Worm (Caenorhabditis elegans): Measurements from ENCODE around the gene F13D12.3.

Gene F13D12.3

ce11 chrII:11694432-11694831, 25.8 kb upstream of the F13D12.3 start (continued):
- TF ChIP-seq blmp-1 (tag; optimal IDR thresholded peaks at IDR 0.05; ENCODE audit: insufficient read depth) (no peak), sem-4 (tag; optimal IDR thresholded peaks at IDR 0.05) (no peak), C34F6.9 (tag; optimal IDR thresholded peaks at IDR 0.05) (peak; percentile 44)

DNA sequence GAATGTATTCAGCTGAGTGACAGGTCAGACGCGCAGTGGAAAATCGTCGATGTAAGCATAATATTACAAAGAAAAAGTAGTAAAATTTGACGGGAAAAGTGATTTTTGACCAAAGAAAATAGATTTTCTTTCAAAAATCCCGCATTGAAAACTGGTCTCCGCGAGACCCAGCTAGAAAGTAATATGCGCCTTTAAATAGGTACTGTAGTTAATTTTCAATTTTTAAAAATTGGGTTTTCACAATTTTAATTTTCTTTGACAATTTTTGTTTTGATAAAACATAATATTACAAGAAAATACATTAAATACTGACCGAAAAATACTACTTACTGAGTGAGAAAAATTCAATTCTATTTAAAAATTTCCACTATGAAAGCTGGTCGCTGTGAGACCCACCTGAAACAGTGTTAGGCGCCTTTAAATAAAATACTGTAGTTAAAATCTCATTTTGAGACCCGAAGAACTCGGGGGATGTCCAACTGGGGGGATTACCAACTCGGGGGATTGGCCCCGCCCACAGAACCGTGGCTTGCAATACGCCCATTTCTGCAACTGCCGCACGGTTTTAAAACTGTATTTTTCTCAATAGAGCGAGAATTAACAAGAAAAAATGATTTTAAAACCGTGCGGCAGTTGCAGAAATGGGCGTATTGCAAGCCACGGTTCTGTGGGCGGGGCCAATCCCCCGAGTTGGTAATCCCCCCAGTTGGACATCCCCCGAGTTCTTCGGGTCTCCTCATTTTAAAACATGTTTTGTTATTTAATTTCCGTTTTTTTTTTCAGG, 24.8 kb upstream of the F13D12.3 start, which contains the start of gene tars-1:
Gene tars-1 (minus strand): TSS at position 497 of the 784 bp plus-strand sequence.
- TF ChIP-seq sma-3 (GFP tag; optimal IDR thresholded peaks at IDR 0.05): peak; percentile 3

- TF ChIP-seq sma-9 (GFP tag; optimal IDR thresholded peaks at IDR 0.05) (no peak), sma-9 (tag; optimal IDR thresholded peaks at IDR 0.05) (no peak), nhr-25 (tag; optimal IDR thresholded peaks at IDR 0.05) (no peak), nhr-12 (tag; optimal IDR thresholded peaks at IDR 0.05) (no peak), lin-39 (tag; optimal IDR thresholded peaks at IDR 0.05) (no peak), nhr-23 (tag; optimal IDR thresholded peaks at IDR 0.05) (no peak)
Observed at ce11 chrII:11695945-11696270, 24.3 kb upstream of the F13D12.3 start, which contains the start of gene xpf-1. Gene xpf-1 (plus strand): TSS chrII:11696171.

- TF ChIP-seq nhr-10 (tag; optimal IDR thresholded peaks at IDR 0.05) (no peak), lin-13 (GFP tag; optimal IDR thresholded peaks at IDR 0.05) (no peak), nhr-12 (tag; optimal IDR thresholded peaks at IDR 0.05) (no peak), lsy-2 (tag; optimal IDR thresholded peaks at IDR 0.05) (no peak), crh-2 (tag; optimal IDR thresholded peaks at IDR 0.05) (no peak), unc-55 (GFP tag; optimal IDR thresholded peaks at IDR 0.05) (peak; percentile 8), ceh-82 (tag; optimal IDR thresholded peaks at IDR 0.05) (no peak), sma-3 (GFP tag; optimal IDR thresholded peaks at IDR 0.05) (no peak), ama-1 (optimal IDR thresholded peaks at IDR 0.05) (no peak)
Observed at ce11 chrII:11700200-11700599, 20.0 kb upstream of the F13D12.3 start, which contains the start of gene inos-1. Gene inos-1 (minus strand): TSS chrII:11700300.

DNA sequence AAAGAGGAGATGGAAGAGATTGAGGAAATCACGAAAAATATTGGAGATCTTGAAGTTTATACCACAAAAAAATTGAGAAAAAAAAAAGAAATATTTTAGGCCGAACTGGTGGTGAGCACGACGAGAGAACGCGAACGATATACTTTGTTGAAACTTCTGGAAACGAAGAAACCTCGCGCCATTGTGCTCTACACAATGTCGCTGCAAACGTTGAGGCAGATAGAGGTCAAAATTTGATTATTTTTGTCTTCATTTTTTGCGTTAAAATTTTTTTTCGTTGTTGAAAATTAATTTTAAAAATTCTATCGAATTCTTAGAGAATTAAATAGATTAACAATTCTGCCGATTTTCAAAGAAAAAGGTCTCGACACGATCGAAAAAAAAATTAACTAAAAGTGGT, 19.6 kb upstream of the F13D12.3 start:
- TF ChIP-seq sma-9 (GFP tag; optimal IDR thresholded peaks at IDR 0.05) (no peak), sma-9 (tag; optimal IDR thresholded peaks at IDR 0.05) (no peak), crh-2 (tag; optimal IDR thresholded peaks at IDR 0.05) (no peak), C34F6.9 (tag; optimal IDR thresholded peaks at IDR 0.05) (no peak), unc-55 (GFP tag; optimal IDR thresholded peaks at IDR 0.05) (no peak)

DNA sequence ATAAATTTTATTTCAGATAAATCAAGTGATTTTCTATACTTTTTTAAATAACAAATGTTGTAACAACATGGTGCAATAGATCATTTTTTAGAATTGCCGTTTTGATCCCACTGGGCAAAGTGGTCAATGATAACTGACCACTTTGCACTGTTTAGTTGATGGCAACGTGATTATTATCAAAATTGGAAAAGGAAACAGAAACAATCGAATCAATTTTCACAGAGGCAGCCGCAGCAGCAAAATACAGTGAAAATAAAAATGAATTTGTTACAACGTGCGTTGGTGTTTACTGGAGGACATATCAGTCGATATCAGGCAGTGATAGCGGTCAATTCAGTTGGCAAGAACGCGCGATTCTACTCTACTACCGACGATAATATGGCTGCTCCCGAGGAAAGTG, 14.4 kb upstream of the F13D12.3 start, which contains the start of gene VF13D12L.3:
Gene VF13D12L.3 (plus strand): TSS at position 223 of the 400 bp plus-strand sequence.
- TF ChIP-seq ceh-82 (tag; optimal IDR thresholded peaks at IDR 0.05): no peak
- no peak for TF ChIP-seq lin-39 (tag; optimal IDR thresholded peaks at IDR 0.05)
- TF ChIP-seq nhr-237 (tag; optimal IDR thresholded peaks at IDR 0.05): no peak
- peak; percentile 2 for TF ChIP-seq blmp-1 (tag; optimal IDR thresholded peaks at IDR 0.05; ENCODE audit: insufficient read depth)

- no peak for TF ChIP-seq lin-13 (GFP tag; optimal IDR thresholded peaks at IDR 0.05)
- TF ChIP-seq skn-1 (tag; optimal IDR thresholded peaks at IDR 0.05): no peak
- no peak for TF ChIP-seq nhr-11 (tag; optimal IDR thresholded peaks at IDR 0.05)
- TF ChIP-seq mab-5 (tag; optimal IDR thresholded peaks at IDR 0.05): no peak
- no peak for TF ChIP-seq mdl-1 (tag; optimal IDR thresholded peaks at IDR 0.05)
- TF ChIP-seq nhr-237 (tag; optimal IDR thresholded peaks at IDR 0.05): no peak
- no peak for TF ChIP-seq nhr-129 (tag; optimal IDR thresholded peaks at IDR 0.05)
- no peak for TF ChIP-seq aly-2 (tag; optimal IDR thresholded peaks at IDR 0.05)
- no peak for TF ChIP-seq unc-55 (GFP tag; optimal IDR thresholded peaks at IDR 0.05)
- no peak for TF ChIP-seq ztf-1 (GFP tag; conservative IDR thresholded peaks at IDR 0.05)
- no peak for TF ChIP-seq alr-1 (tag; optimal IDR thresholded peaks at IDR 0.05)
- no peak for TF ChIP-seq sma-3 (GFP tag; optimal IDR thresholded peaks at IDR 0.05)
- TF ChIP-seq crh-2 (tag; optimal IDR thresholded peaks at IDR 0.05): no peak
- no peak for TF ChIP-seq elt-1 (tag; optimal IDR thresholded peaks at IDR 0.05)
- TF ChIP-seq dmd-4 (tag; optimal IDR thresholded peaks at IDR 0.05): no peak
Observed at ce11 chrII:11709464-11709863, 10.7 kb upstream of the F13D12.3 start, which contains the start of gene fcmt-1. Gene fcmt-1 (minus strand): TSS chrII:11709564.
